Worm (Caenorhabditis elegans): ENCODE data around the gene nck-1.

The nck-1 gene

ce11 chrX:4128684-4129083 lies 24.6 kb downstream of the nck-1 start:
- TF ChIP-seq klf-2 (GFP tag; conservative IDR thresholded peaks at IDR 0.05) (no peak), T22C8.4 (GFP tag; IDR thresholded peaks at IDR 0.05) (no peak), cog-1 (tag; optimal IDR thresholded peaks at IDR 0.05) (no peak), ref-1 (GFP tag; conservative IDR thresholded peaks at IDR 0.05) (no peak), ztf-23 (GFP tag; IDR thresholded peaks at IDR 0.05) (no peak), med-1 (GFP tag; optimal IDR thresholded peaks at IDR 0.05; ENCODE audit: insufficient read depth) (no peak), ztf-29 (GFP tag; IDR thresholded peaks at IDR 0.05) (no peak), tab-1 (GFP tag; IDR thresholded peaks at IDR 0.05) (no peak)

ce11 chrX:4125165-4125803 lies 28.0 kb downstream of the nck-1 start:
- TF ChIP-seq flt-1 (GFP tag; IDR thresholded peaks at IDR 0.05) = no peak
- no peak for TF ChIP-seq tab-1 (GFP tag; IDR thresholded peaks at IDR 0.05)
- TF ChIP-seq klf-2 (GFP tag; conservative IDR thresholded peaks at IDR 0.05) = no peak
- TF ChIP-seq cog-1 (tag; optimal IDR thresholded peaks at IDR 0.05) = no peak
- no peak for TF ChIP-seq ztf-29 (GFP tag; IDR thresholded peaks at IDR 0.05)
- no peak for TF ChIP-seq ztf-23 (GFP tag; IDR thresholded peaks at IDR 0.05)
- no peak for TF ChIP-seq med-1 (GFP tag; optimal IDR thresholded peaks at IDR 0.05; ENCODE audit: insufficient read depth)

ce11 chrX:4123368-4123767 lies 29.9 kb downstream of the nck-1 start:
- no peak for TF ChIP-seq T22C8.4 (GFP tag; IDR thresholded peaks at IDR 0.05)
- no peak for TF ChIP-seq flt-1 (GFP tag; IDR thresholded peaks at IDR 0.05)
- no peak for TF ChIP-seq cog-1 (tag; optimal IDR thresholded peaks at IDR 0.05)
- no peak for TF ChIP-seq ref-1 (GFP tag; conservative IDR thresholded peaks at IDR 0.05)
- TF ChIP-seq med-1 (GFP tag; optimal IDR thresholded peaks at IDR 0.05; ENCODE audit: insufficient read depth) = no peak
- TF ChIP-seq klf-2 (GFP tag; conservative IDR thresholded peaks at IDR 0.05) = no peak
- TF ChIP-seq ztf-23 (GFP tag; IDR thresholded peaks at IDR 0.05) = no peak
- TF ChIP-seq tab-1 (GFP tag; IDR thresholded peaks at IDR 0.05) = no peak
- TF ChIP-seq ztf-29 (GFP tag; IDR thresholded peaks at IDR 0.05) = no peak

- TF ChIP-seq ztf-29 (GFP tag; IDR thresholded peaks at IDR 0.05) (no peak), med-1 (GFP tag; optimal IDR thresholded peaks at IDR 0.05; ENCODE audit: insufficient read depth) (no peak), flt-1 (GFP tag; IDR thresholded peaks at IDR 0.05) (no peak), cog-1 (tag; optimal IDR thresholded peaks at IDR 0.05) (no peak), tab-1 (GFP tag; IDR thresholded peaks at IDR 0.05) (no peak), T22C8.4 (GFP tag; IDR thresholded peaks at IDR 0.05) (no peak), ztf-23 (GFP tag; IDR thresholded peaks at IDR 0.05) (no peak), klf-2 (GFP tag; conservative IDR thresholded peaks at IDR 0.05) (no peak), ref-1 (GFP tag; conservative IDR thresholded peaks at IDR 0.05) (no peak)
Observed at ce11 chrX:4120935-4121334, 32.3 kb downstream of the nck-1 start, which contains the start of gene F09F9.3. Gene F09F9.3 (minus strand): TSS chrX:4121035.

ce11 chrX:4117626-4118025 lies 35.6 kb downstream of the nck-1 start, which contains the start of gene F09F9.5:
Gene F09F9.5 (plus strand): TSS chrX:4117926.
- TF ChIP-seq klf-2 (GFP tag; conservative IDR thresholded peaks at IDR 0.05) = no peak
- TF ChIP-seq ztf-23 (GFP tag; IDR thresholded peaks at IDR 0.05) = no peak
- no peak for TF ChIP-seq ztf-29 (GFP tag; IDR thresholded peaks at IDR 0.05)
- no peak for TF ChIP-seq ref-1 (GFP tag; conservative IDR thresholded peaks at IDR 0.05)
- TF ChIP-seq flt-1 (GFP tag; IDR thresholded peaks at IDR 0.05) = no peak
- no peak for TF ChIP-seq T22C8.4 (GFP tag; IDR thresholded peaks at IDR 0.05)
- TF ChIP-seq med-1 (GFP tag; optimal IDR thresholded peaks at IDR 0.05; ENCODE audit: insufficient read depth) = no peak
- no peak for TF ChIP-seq cog-1 (tag; optimal IDR thresholded peaks at IDR 0.05)
- TF ChIP-seq tab-1 (GFP tag; IDR thresholded peaks at IDR 0.05) = no peak

- no peak for TF ChIP-seq klf-2 (GFP tag; conservative IDR thresholded peaks at IDR 0.05)
- TF ChIP-seq ztf-23 (GFP tag; IDR thresholded peaks at IDR 0.05) = no peak
- no peak for TF ChIP-seq cog-1 (tag; optimal IDR thresholded peaks at IDR 0.05)
- TF ChIP-seq T22C8.4 (GFP tag; IDR thresholded peaks at IDR 0.05) = no peak
- no peak for TF ChIP-seq tab-1 (GFP tag; IDR thresholded peaks at IDR 0.05)
- TF ChIP-seq med-1 (GFP tag; optimal IDR thresholded peaks at IDR 0.05; ENCODE audit: insufficient read depth) = no peak
- no peak for TF ChIP-seq flt-1 (GFP tag; IDR thresholded peaks at IDR 0.05)
Observed at ce11 chrX:4115026-4115425, 38.2 kb downstream of the nck-1 start, which contains the start of gene F09F9.1. Gene F09F9.1 (plus strand): TSS chrX:4115326.

- TF ChIP-seq T22C8.4 (GFP tag; IDR thresholded peaks at IDR 0.05) = no peak
- TF ChIP-seq ztf-23 (GFP tag; IDR thresholded peaks at IDR 0.05) = no peak
- no peak for TF ChIP-seq cog-1 (tag; optimal IDR thresholded peaks at IDR 0.05)
- no peak for TF ChIP-seq klf-2 (GFP tag; conservative IDR thresholded peaks at IDR 0.05)
- no peak for TF ChIP-seq ref-1 (GFP tag; conservative IDR thresholded peaks at IDR 0.05)
- no peak for TF ChIP-seq tab-1 (GFP tag; IDR thresholded peaks at IDR 0.05)
- TF ChIP-seq med-1 (GFP tag; optimal IDR thresholded peaks at IDR 0.05; ENCODE audit: insufficient read depth) = no peak
- no peak for TF ChIP-seq flt-1 (GFP tag; IDR thresholded peaks at IDR 0.05)
- TF ChIP-seq ztf-29 (GFP tag; IDR thresholded peaks at IDR 0.05) = no peak
Observed at ce11 chrX:4111416-4111815, 41.8 kb downstream of the nck-1 start, which contains the start of gene F09F9.2. Gene F09F9.2 (minus strand): TSS chrX:4111440.

- TF ChIP-seq med-1 (GFP tag; optimal IDR thresholded peaks at IDR 0.05; ENCODE audit: insufficient read depth) = no peak
- TF ChIP-seq ztf-23 (GFP tag; IDR thresholded peaks at IDR 0.05) = no peak
- TF ChIP-seq klf-2 (GFP tag; conservative IDR thresholded peaks at IDR 0.05) = no peak
Observed at ce11 chrX:4109970-4110369, 43.3 kb downstream of the nck-1 start.

ce11 chrX:4106896-4107505 lies 46.2 kb downstream of the nck-1 start, which contains the start of gene R02E4.2:
Gene R02E4.2 (plus strand): TSS chrX:4107455.
- TF ChIP-seq T22C8.4 (GFP tag; IDR thresholded peaks at IDR 0.05) = no peak

- TF ChIP-seq ztf-29 (GFP tag; IDR thresholded peaks at IDR 0.05) (no peak), tab-1 (GFP tag; IDR thresholded peaks at IDR 0.05) (no peak), ztf-23 (GFP tag; IDR thresholded peaks at IDR 0.05) (no peak), flt-1 (GFP tag; IDR thresholded peaks at IDR 0.05) (no peak), klf-2 (GFP tag; conservative IDR thresholded peaks at IDR 0.05) (no peak), ref-1 (GFP tag; conservative IDR thresholded peaks at IDR 0.05) (no peak), T22C8.4 (GFP tag; IDR thresholded peaks at IDR 0.05) (no peak), med-1 (GFP tag; optimal IDR thresholded peaks at IDR 0.05; ENCODE audit: insufficient read depth) (no peak), cog-1 (tag; optimal IDR thresholded peaks at IDR 0.05) (no peak)
Observed at ce11 chrX:4104435-4104834, 48.8 kb downstream of the nck-1 start, which contains the start of gene R02E4.1. Gene R02E4.1 (minus strand): TSS chrX:4104535.
